Fruit fly (Drosophila melanogaster) whole organism, pupa: ENCODE results near the gene CG32374.
A peak's percentile ranks its signal among the peaks of the same experiment; 100 is the strongest.

ENCODE experiments used
- CG10348 ChIP-seq: fragments of 200-800 bp; sonication (Bioruptor generic); IDR thresholded peaks from 2 replicates; pipeline ENCODE4 v1.3.6; 2022; ENCODE audit warnings: missing biosample characterization, missing genetic modification characterization
- CG12605 ChIP-seq: fragments of 200-800 bp; sonication (Bioruptor generic); IDR thresholded peaks from 2 replicates; pipeline ENCODE4 v1.3.6; 2022; ENCODE audit warnings: missing biosample characterization, missing genetic modification characterization
- CG14655 ChIP-seq: fragments of 200-800 bp; sonication (Bioruptor generic); optimal IDR thresholded peaks from 3 replicates; lab custom pipeline; 2017; ENCODE audit warnings: mild to moderate bottlenecking, missing biosample characterization, missing genetic modification reagents, missing genetic modification characterization
- CG17806 ChIP-seq: fragments of 200-800 bp; sonication (Bioruptor generic); optimal IDR thresholded peaks from 2 replicates; lab custom pipeline; 2018; ENCODE audit warnings: missing biosample characterization, mild to moderate bottlenecking, missing genetic modification characterization, moderate library complexity
- CG32121 ChIP-seq: fragments of 200-800 bp; sonication (Bioruptor generic); IDR thresholded peaks from 2 replicates; pipeline ENCODE4 v1.3.6; 2022; ENCODE audit warnings: missing biosample characterization, missing genetic modification characterization
- CG8159 ChIP-seq: fragments of 200-800 bp; sonication (Bioruptor generic); optimal IDR thresholded peaks from 3 replicates; lab custom pipeline; 2018; ENCODE audit warnings: missing biosample characterization, mild to moderate bottlenecking, missing genetic modification characterization, moderate library complexity
- CG9948 ChIP-seq: fragments of 200-800 bp; sonication (Bioruptor generic); optimal IDR thresholded peaks from 2 replicates; lab custom pipeline; 2018; ENCODE audit warnings: missing biosample characterization, mild to moderate bottlenecking, missing genetic modification characterization, moderate library complexity
- EcR ChIP-seq: fragments of 200-800 bp; sonication (Bioruptor generic); optimal IDR thresholded peaks from 3 replicates; lab custom pipeline; 2019; ENCODE audit warnings: missing biosample characterization, missing genetic modification characterization, mild to moderate bottlenecking, moderate library complexity, missing genetic modification reagents
- Pif1A ChIP-seq: fragments of 200-800 bp; sonication (Bioruptor generic); optimal IDR thresholded peaks from 3 replicates; lab custom pipeline; 2016; ENCODE audit warnings: missing biosample characterization, missing genetic modification characterization
- Pif1B ChIP-seq: fragments of 200-800 bp; sonication (Bioruptor generic); optimal IDR thresholded peaks from 3 replicates; lab custom pipeline; 2016; ENCODE audit warnings: missing biosample characterization, missing genetic modification characterization
- Snoo ChIP-seq: fragments of 200-800 bp; sonication (Bioruptor generic); optimal IDR thresholded peaks from 3 replicates; lab custom pipeline; 2017; ENCODE audit warnings: missing biosample characterization, mild to moderate bottlenecking, missing genetic modification characterization, inconsistent platforms
- fd96Ca ChIP-seq: fragments of 200-800 bp; sonication (Bioruptor generic); IDR thresholded peaks from 3 replicates; pipeline ENCODE4 v1.3.6; 2022; ENCODE audit warnings: missing biosample characterization, missing genetic modification characterization
- rn ChIP-seq: fragments of 200-800 bp; sonication (Bioruptor generic); IDR thresholded peaks from 2 replicates; pipeline ENCODE4 v1.3.6; 2022; ENCODE audit warnings: missing biosample characterization, missing genetic modification characterization

DNA sequence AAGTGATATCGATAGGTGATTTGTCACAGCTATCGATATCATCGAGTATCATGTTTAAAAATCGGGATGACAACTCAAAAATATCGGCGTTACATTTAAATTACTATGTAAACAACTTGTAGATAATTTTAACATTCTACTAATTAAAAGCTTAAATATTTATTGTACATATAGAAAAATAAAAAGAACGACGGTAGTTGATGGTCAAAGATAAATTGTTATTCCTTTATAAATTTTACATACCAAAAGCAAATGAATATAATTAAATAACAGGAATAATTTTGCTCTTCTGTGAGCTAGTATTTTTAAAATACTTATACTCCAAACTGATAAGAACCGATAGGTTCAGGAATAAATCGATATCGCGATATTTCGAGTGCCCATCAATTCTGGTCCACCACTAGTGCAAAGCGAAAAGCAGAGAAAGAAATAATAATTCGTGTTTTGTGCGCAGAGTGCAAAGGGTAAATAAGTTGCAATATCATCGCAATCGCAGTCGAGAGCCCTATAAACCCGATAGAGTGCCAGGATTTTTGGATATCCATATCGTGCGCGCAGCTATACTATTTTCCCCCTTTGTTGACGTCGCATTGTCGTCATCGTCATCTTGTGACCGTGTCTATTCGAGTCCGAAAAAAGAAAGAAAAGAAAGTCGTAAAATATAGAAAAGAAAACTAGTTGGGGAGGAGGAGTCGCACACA lies 12.4 kb downstream of the CG32374 start, which contains the start of gene lqf:
- no peak for TF ChIP-seq Snoo (tag; lab: Kevin White, UChicago)
- TF ChIP-seq Pif1A (GFP tag; lab: Kevin White, UChicago): peak; percentile 20
- TF ChIP-seq CG8159 (tag; lab: Kevin White, UChicago): peak; percentile 3
- TF ChIP-seq fd96Ca (GFP tag; lab: Robert Waterston, UW): 0 out of 3 replicates have a peak, but pooled peaks have one; percentile 7
- no peak for TF ChIP-seq CG9948
- no peak for TF ChIP-seq CG14655
- peak; percentile 20 for TF ChIP-seq Pif1B (GFP tag; lab: Kevin White, UChicago)
- no peak for TF ChIP-seq CG32121 (GFP tag; lab: Robert Waterston, UW)
- TF ChIP-seq CG12605: no peak
- TF ChIP-seq rn (GFP tag; lab: Robert Waterston, UW): no peak
- no peak for TF ChIP-seq EcR (GFP tag; lab: Kevin White, UChicago)
- no peak for TF ChIP-seq CG17806 (tag; lab: Kevin White, UChicago)
- TF ChIP-seq CG10348 (GFP tag; lab: Robert Waterston, UW): no peak
